Fruit fly (Drosophila melanogaster) whole organism, prepupa: ENCODE data around the gene Trim9.

Experiments
- Blimp-1 ChIP-seq: fragments of 200-800 bp; sonication (Bioruptor generic); optimal IDR thresholded peaks from 3 replicates; lab custom pipeline; 2017; ENCODE audit warnings: missing biosample characterization, missing genetic modification characterization, mild to moderate bottlenecking, moderate library complexity, missing genetic modification reagents
- CG10669 ChIP-seq: fragments of 200-800 bp; sonication (Bioruptor generic); optimal IDR thresholded peaks from 3 replicates; lab custom pipeline; 2018; ENCODE audit warnings: missing biosample characterization, mild to moderate bottlenecking, missing genetic modification characterization, moderate library complexity
- CG11294 ChIP-seq: fragments of 200-800 bp; sonication (Bioruptor generic); IDR thresholded peaks from 2 replicates; pipeline ENCODE4 v1.3.6; 2022; ENCODE audit warnings: missing biosample characterization, missing genetic modification characterization
- CG11762 ChIP-seq: fragments of 200-800 bp; sonication (Bioruptor generic); optimal IDR thresholded peaks from 3 replicates; lab custom pipeline; 2016; ENCODE audit warnings: missing biosample characterization, missing genetic modification characterization; ENCODE audit not compliant: insufficient read depth
- CG11902 ChIP-seq: fragments of 200-800 bp; sonication (Bioruptor generic); optimal IDR thresholded peaks from 3 replicates; lab custom pipeline; 2016; ENCODE audit warnings: missing biosample characterization, missing genetic modification characterization
- CG15336 ChIP-seq: fragments of 200-800 bp; sonication (Bioruptor generic); IDR thresholded peaks from 2 replicates; pipeline ENCODE4 v1.3.6; 2022; ENCODE audit warnings: missing biosample characterization, missing genetic modification characterization
- CG1621 ChIP-seq: fragments of 200-800 bp; sonication (Bioruptor generic); optimal IDR thresholded peaks from 3 replicates; lab custom pipeline; 2018; ENCODE audit warnings: missing biosample characterization, mild to moderate bottlenecking, missing genetic modification characterization
- CG16779 ChIP-seq: fragments of 200-800 bp; sonication (Bioruptor generic); optimal IDR thresholded peaks from 3 replicates; lab custom pipeline; 2017; ENCODE audit warnings: missing biosample characterization, mild to moderate bottlenecking, missing genetic modification characterization
- CG3032 ChIP-seq: fragments of 200-800 bp; optimal IDR thresholded peaks from 2 replicates; lab custom pipeline; 2019; ENCODE audit warnings: missing biosample characterization, mild to moderate bottlenecking, missing genetic modification characterization, moderate library complexity
- CG31627 ChIP-seq: fragments of 200-800 bp; sonication (Bioruptor generic); optimal IDR thresholded peaks from 3 replicates; lab custom pipeline; 2016; ENCODE audit warnings: missing biosample characterization, missing genetic modification characterization
- CG32006 ChIP-seq: fragments of 200-800 bp; sonication (Bioruptor generic); optimal IDR thresholded peaks from 3 replicates; lab custom pipeline; 2017; ENCODE audit warnings: missing biosample characterization, mild to moderate bottlenecking, missing genetic modification characterization
- CG34406 ChIP-seq: fragments of 200-800 bp; sonication (Bioruptor generic); optimal IDR thresholded peaks from 3 replicates; lab custom pipeline; 2016; ENCODE audit warnings: missing biosample characterization, missing genetic modification characterization
- CG3919 ChIP-seq: fragments of 200-800 bp; sonication (Bioruptor generic); optimal IDR thresholded peaks from 3 replicates; lab custom pipeline; 2016; ENCODE audit warnings: missing biosample characterization, missing genetic modification characterization
- CG6163 ChIP-seq: fragments of 200-800 bp; sonication (Bioruptor generic); IDR thresholded peaks from 3 replicates; pipeline ENCODE4 v1.3.6; 2022; ENCODE audit warnings: missing biosample characterization, missing genetic modification characterization
- CG6808 ChIP-seq: fragments of 200-800 bp; sonication (Bioruptor generic); optimal IDR thresholded peaks from 3 replicates; lab custom pipeline; 2017; ENCODE audit warnings: missing biosample characterization, missing genetic modification characterization, mild to moderate bottlenecking, moderate library complexity, missing genetic modification reagents
- CG7368 ChIP-seq: fragments of 200-800 bp; sonication (Bioruptor generic); optimal IDR thresholded peaks from 3 replicates; lab custom pipeline; 2016; ENCODE audit warnings: missing biosample characterization, missing genetic modification characterization
- CG8119 ChIP-seq: fragments of 200-800 bp; sonication (Bioruptor generic); IDR thresholded peaks from 3 replicates; pipeline ENCODE4 v1.3.6; 2022; ENCODE audit warnings: missing biosample characterization, missing genetic modification characterization
- CG8319 ChIP-seq: fragments of 200-800 bp; sonication (Bioruptor generic); optimal IDR thresholded peaks from 3 replicates; lab custom pipeline; 2016; ENCODE audit warnings: missing biosample characterization, missing genetic modification characterization
- CG9139 ChIP-seq: fragments of 200-800 bp; sonication (Bioruptor generic); optimal IDR thresholded peaks from 3 replicates; lab custom pipeline; 2017; ENCODE audit warnings: missing biosample characterization, mild to moderate bottlenecking, missing genetic modification characterization
- Ets96B ChIP-seq: fragments of 200-800 bp; optimal IDR thresholded peaks from 2 replicates; lab custom pipeline; 2019; ENCODE audit warnings: missing biosample characterization, mild to moderate bottlenecking, missing genetic modification characterization, moderate library complexity
- Gug ChIP-seq: fragments of 200-800 bp; sonication (Bioruptor generic); IDR thresholded peaks from 2 replicates; pipeline ENCODE4 v1.3.6; 2022; ENCODE audit warnings: missing biosample characterization, missing genetic modification characterization
- Hr39 ChIP-seq: fragments of 200-800 bp; sonication (Bioruptor generic); optimal IDR thresholded peaks from 2 replicates; lab custom pipeline; 2016; ENCODE audit warnings: missing biosample characterization, missing genetic modification characterization
- Hr4 ChIP-seq: fragments of 200-800 bp; sonication (Bioruptor generic); optimal IDR thresholded peaks from 3 replicates; lab custom pipeline; 2016; ENCODE audit warnings: missing biosample characterization, missing genetic modification characterization
- Lpt ChIP-seq: fragments of 200-800 bp; sonication (Bioruptor generic); optimal IDR thresholded peaks from 3 replicates; lab custom pipeline; 2016; ENCODE audit warnings: missing biosample characterization, missing genetic modification characterization
- Sox102F ChIP-seq: fragments of 200-800 bp; sonication (Bioruptor generic); optimal IDR thresholded peaks from 2 replicates; lab custom pipeline; 2016; ENCODE audit warnings: missing biosample characterization, mild to moderate bottlenecking, missing genetic modification characterization
- Sox15 ChIP-seq: fragments of 200-800 bp; sonication (Bioruptor generic); optimal IDR thresholded peaks from 3 replicates; lab custom pipeline; 2016; ENCODE audit warnings: missing biosample characterization, missing genetic modification characterization
- acj6 ChIP-seq: fragments of 200-800 bp; sonication (Bioruptor generic); optimal IDR thresholded peaks from 3 replicates; lab custom pipeline; 2016; ENCODE audit warnings: missing biosample characterization, missing genetic modification characterization
- dac ChIP-seq: fragments of 200-800 bp; sonication (Bioruptor generic); optimal IDR thresholded peaks from 2 replicates; lab custom pipeline; 2017; ENCODE audit warnings: missing biosample characterization, mild to moderate bottlenecking, missing genetic modification characterization
- dsx ChIP-seq: fragments of 200-800 bp; optimal IDR thresholded peaks from 3 replicates; lab custom pipeline; 2019; ENCODE audit warnings: missing biosample characterization, mild to moderate bottlenecking, missing genetic modification characterization, moderate library complexity; ENCODE audit not compliant: poor library complexity, severe bottlenecking
- eg ChIP-seq: fragments of 200-800 bp; sonication (Bioruptor generic); IDR thresholded peaks from 3 replicates; pipeline ENCODE4 v1.3.6; 2022; ENCODE audit warnings: missing biosample characterization, missing genetic modification characterization
- esn ChIP-seq: fragments of 200-800 bp; sonication (Bioruptor generic); optimal IDR thresholded peaks from 2 replicates; lab custom pipeline; 2016; ENCODE audit warnings: missing biosample characterization, mild to moderate bottlenecking, missing genetic modification characterization, moderate library complexity
- fkh ChIP-seq: fragments of 200-800 bp; sonication (Bioruptor generic); optimal IDR thresholded peaks from 3 replicates; lab custom pipeline; 2017; ENCODE audit warnings: missing biosample characterization, mild to moderate bottlenecking, missing genetic modification characterization, moderate library complexity
- lz ChIP-seq: fragments of 200-800 bp; sonication (Bioruptor generic); optimal IDR thresholded peaks from 3 replicates; lab custom pipeline; 2016; ENCODE audit warnings: missing biosample characterization, missing genetic modification characterization
- net ChIP-seq: fragments of 200-800 bp; sonication (Bioruptor generic); optimal IDR thresholded peaks from 3 replicates; lab custom pipeline; 2016; ENCODE audit warnings: missing biosample characterization, missing genetic modification characterization
- pdm3 ChIP-seq: fragments of 200-800 bp; sonication (Bioruptor generic); optimal IDR thresholded peaks from 3 replicates; lab custom pipeline; 2016; ENCODE audit warnings: missing biosample characterization, missing genetic modification characterization
- salr ChIP-seq, 2 experiments: fragments of 200-800 bp; sonication (Bioruptor generic); optimal IDR thresholded peaks; 3 replicates each; lab custom pipeline; 2016 to 2018; ENCODE audit warnings: missing biosample characterization in 2 of 2, missing genetic modification characterization in 2 of 2, mild to moderate bottlenecking in 1 of 2
- spab ChIP-seq: fragments of 200-800 bp; sonication (Bioruptor generic); optimal IDR thresholded peaks from 2 replicates; lab custom pipeline; 2017; ENCODE audit warnings: missing biosample characterization, mild to moderate bottlenecking, missing genetic modification characterization, missing genetic modification reagents
- svp ChIP-seq: fragments of 200-800 bp; sonication (Bioruptor generic); peaks from one replicate; lab custom pipeline; 2016; ENCODE audit warnings: missing biosample characterization, missing genetic modification characterization
- vri ChIP-seq: fragments of 200-800 bp; sonication (Bioruptor generic); optimal IDR thresholded peaks from 3 replicates; lab custom pipeline; 2016; ENCODE audit warnings: missing biosample characterization, mild to moderate bottlenecking, missing genetic modification characterization

The Trim9 gene

DNA sequence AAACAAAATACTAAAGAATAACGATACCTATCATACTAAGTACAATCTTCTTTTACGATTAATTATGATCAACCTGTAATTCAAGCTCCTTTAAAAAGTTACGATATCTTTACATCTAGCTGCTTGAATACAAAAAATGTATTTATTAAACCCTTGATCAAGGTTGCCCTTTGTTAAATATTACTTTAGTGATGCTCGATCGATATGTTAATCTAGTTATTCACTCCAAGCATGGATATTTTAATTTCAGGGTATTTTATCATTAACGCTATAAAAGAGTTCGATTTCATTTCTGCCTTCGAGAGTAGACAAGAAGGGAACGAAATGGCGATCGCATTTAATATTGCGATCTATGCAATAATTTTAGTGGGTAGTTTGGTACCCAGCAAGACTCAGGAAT is 99.0 kb downstream of the Trim9 start, which contains the start of gene CG18284:
CG18284 (plus strand) TSS at position 301 of the 400 bp plus-strand sequence.
- no peak for TF ChIP-seq CG3032
- TF ChIP-seq lz (GFP tag; lab: Kevin White, UChicago), result no peak
- TF ChIP-seq CG3919 (GFP tag; lab: Kevin White, UChicago), result no peak
- TF ChIP-seq Gug, result no peak
- no peak for TF ChIP-seq CG8319 (GFP tag; lab: Kevin White, UChicago)
- no peak for TF ChIP-seq Sox15
- TF ChIP-seq CG11902 (GFP tag; lab: Kevin White, UChicago), result no peak
- no peak for TF ChIP-seq acj6
- no peak for TF ChIP-seq spab (GFP tag; lab: Kevin White, UChicago)
- TF ChIP-seq CG9139 (GFP tag; lab: Kevin White, UChicago), result no peak
- TF ChIP-seq CG34406, result no peak
- TF ChIP-seq pdm3 (GFP tag; lab: Kevin White, UChicago), result no peak
- TF ChIP-seq CG10669 (GFP tag; lab: Kevin White, UChicago), result no peak
- TF ChIP-seq, all 60 proteins: peak for 0

DNA sequence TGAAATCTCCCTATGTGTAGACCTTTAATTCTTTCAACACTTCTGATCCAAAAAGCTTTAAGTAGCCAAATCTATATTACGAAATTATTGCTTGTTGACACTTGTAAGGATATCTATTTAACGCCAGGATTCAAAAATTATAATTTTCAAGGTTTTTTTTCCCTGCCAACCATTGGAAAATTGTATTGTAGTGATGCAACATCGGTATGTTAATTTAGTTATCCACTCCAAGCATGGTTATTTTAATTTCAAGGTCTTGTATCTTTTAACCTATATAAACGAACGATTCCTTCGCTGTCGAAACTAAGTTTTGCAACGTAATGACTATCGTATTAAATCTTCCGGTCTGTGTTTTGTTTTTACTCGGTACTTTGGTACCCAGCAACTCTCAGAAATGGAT is 101.4 kb downstream of the Trim9 start, which contains the start of gene CG17097:
CG17097 (plus strand) TSS at position 301 of the 400 bp plus-strand sequence.
- no peak for TF ChIP-seq Blimp-1 (GFP tag; lab: Kevin White, UChicago)
- no peak for TF ChIP-seq CG15336 (GFP tag; lab: Robert Waterston, UW)
- TF ChIP-seq esn, result no peak
- no peak for TF ChIP-seq salr (GFP tag; optimal IDR thresholded peaks at IDR 0.05; lab: Kevin White, UChicago)
- TF ChIP-seq CG8119 (GFP tag; lab: Robert Waterston, UW), result no peak
- no peak for TF ChIP-seq Lpt (GFP tag; lab: Kevin White, UChicago)
- no peak for TF ChIP-seq CG6163 (GFP tag; lab: Robert Waterston, UW)
- TF ChIP-seq CG16779 (tag; lab: Kevin White, UChicago), result no peak
- no peak for TF ChIP-seq CG7368 (GFP tag; lab: Kevin White, UChicago)
- TF ChIP-seq CG9139 (GFP tag; lab: Kevin White, UChicago), result no peak
- no peak for TF ChIP-seq eg (GFP tag; lab: Robert Waterston, UW)
- TF ChIP-seq lz (GFP tag; lab: Kevin White, UChicago), result no peak
- no peak for TF ChIP-seq Hr4

DNA sequence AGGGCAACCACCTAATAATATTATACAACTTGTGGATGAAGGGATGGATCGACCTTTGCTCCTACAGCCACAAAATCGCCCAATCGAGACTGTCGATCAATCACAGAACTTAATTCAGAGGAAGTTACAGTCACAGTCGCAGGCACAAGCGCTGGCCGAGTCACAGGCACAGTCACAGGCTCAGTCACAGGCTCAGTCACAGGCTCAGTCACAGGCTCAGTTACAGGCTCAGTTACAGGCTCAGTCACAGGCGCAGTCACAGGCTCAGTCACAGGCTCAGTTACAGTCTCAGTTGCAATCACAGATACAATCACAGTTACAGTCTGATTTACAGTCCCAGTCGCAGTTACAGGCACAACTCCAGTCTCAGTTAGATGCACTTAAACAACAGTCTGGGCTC is 102.0 kb downstream of the Trim9 start:
- no peak for TF ChIP-seq Ets96B
- TF ChIP-seq CG1621 (tag; lab: Kevin White, UChicago), result no peak
- peak; percentile 33 for TF ChIP-seq svp (GFP tag; lab: Kevin White, UChicago)

DNA sequence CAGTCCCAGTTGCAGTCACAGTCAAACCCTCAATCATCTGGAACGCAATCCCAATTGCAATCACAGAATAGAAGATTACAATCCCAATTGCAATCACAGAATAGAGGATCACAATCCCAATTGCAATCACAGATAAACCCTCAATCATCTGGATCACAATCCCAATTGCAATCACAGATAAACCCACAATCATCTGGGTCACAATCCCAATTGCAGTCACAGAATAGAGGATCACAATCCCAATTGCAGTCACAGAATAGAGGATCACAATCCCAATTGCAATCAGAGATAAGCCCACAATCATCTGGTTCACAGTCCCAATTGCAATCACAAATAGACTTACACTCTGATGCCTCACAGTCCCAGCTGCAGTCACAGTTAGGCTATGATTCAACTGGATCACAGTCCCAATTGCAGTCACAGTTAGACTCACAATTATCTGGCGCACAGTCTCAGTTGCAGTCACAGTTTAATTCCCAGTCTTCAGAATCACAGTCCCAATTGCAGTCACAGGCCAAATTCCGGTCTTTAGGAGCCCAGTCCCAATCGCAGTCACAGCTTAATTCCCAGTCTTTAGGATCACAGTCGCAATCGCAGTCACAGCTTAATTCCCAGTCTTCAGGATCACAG is 103.2 kb downstream of the Trim9 start:
- TF ChIP-seq esn (no peak), Lpt (GFP tag; lab: Kevin White, UChicago) (no peak), Sox102F (GFP tag; lab: Kevin White, UChicago) (no peak), dsx (GFP tag; lab: Kevin White, UChicago) (no peak), CG6163 (GFP tag; lab: Robert Waterston, UW) (no peak), Blimp-1 (GFP tag; lab: Kevin White, UChicago) (no peak), salr (GFP tag; optimal IDR thresholded peaks at IDR 0.05; lab: Kevin White, UChicago) (no peak), fkh (GFP tag; lab: Kevin White, UChicago) (no peak), dac (GFP tag; lab: Kevin White, UChicago) (no peak), vri (GFP tag; lab: Kevin White, UChicago) (no peak), Hr39 (no peak), CG11294 (GFP tag; lab: Robert Waterston, UW) (no peak), CG34406 (no peak), net (GFP tag; lab: Kevin White, UChicago) (no peak), CG8319 (GFP tag; lab: Kevin White, UChicago) (no peak), CG31627 (GFP tag; lab: Kevin White, UChicago) (no peak), CG6808 (no peak), CG11762 (GFP tag; lab: Kevin White, UChicago) (no peak), Hr4 (no peak), CG32006 (GFP tag; lab: Kevin White, UChicago) (no peak)
- TF ChIP-seq, all 60 proteins: peak for 0
